Fruit fly (Drosophila melanogaster) whole organism, prepupa: ENCODE data around the gene CG18558.

Source experiments
- CG10631 ChIP-seq: fragments of 200-800 bp; sonication (Bioruptor generic); optimal IDR thresholded peaks from 2 replicates; lab custom pipeline; 2016; ENCODE audit warnings: missing biosample characterization, missing genetic modification characterization
- CG11294 ChIP-seq: fragments of 200-800 bp; sonication (Bioruptor generic); IDR thresholded peaks from 2 replicates; pipeline ENCODE4 v1.3.6; 2022; ENCODE audit warnings: missing biosample characterization, missing genetic modification characterization
- CG11762 ChIP-seq: fragments of 200-800 bp; sonication (Bioruptor generic); optimal IDR thresholded peaks from 3 replicates; lab custom pipeline; 2016; ENCODE audit warnings: missing biosample characterization, missing genetic modification characterization; ENCODE audit not compliant: insufficient read depth
- CG11902 ChIP-seq: fragments of 200-800 bp; sonication (Bioruptor generic); optimal IDR thresholded peaks from 3 replicates; lab custom pipeline; 2016; ENCODE audit warnings: missing biosample characterization, missing genetic modification characterization
- CG15336 ChIP-seq: fragments of 200-800 bp; sonication (Bioruptor generic); IDR thresholded peaks from 2 replicates; pipeline ENCODE4 v1.3.6; 2022; ENCODE audit warnings: missing biosample characterization, missing genetic modification characterization
- CG1621 ChIP-seq: fragments of 200-800 bp; sonication (Bioruptor generic); optimal IDR thresholded peaks from 3 replicates; lab custom pipeline; 2018; ENCODE audit warnings: missing biosample characterization, mild to moderate bottlenecking, missing genetic modification characterization
- CG3032 ChIP-seq: fragments of 200-800 bp; optimal IDR thresholded peaks from 2 replicates; lab custom pipeline; 2019; ENCODE audit warnings: missing biosample characterization, mild to moderate bottlenecking, missing genetic modification characterization, moderate library complexity
- CG34406 ChIP-seq: fragments of 200-800 bp; sonication (Bioruptor generic); optimal IDR thresholded peaks from 3 replicates; lab custom pipeline; 2016; ENCODE audit warnings: missing biosample characterization, missing genetic modification characterization
- CG3919 ChIP-seq: fragments of 200-800 bp; sonication (Bioruptor generic); optimal IDR thresholded peaks from 3 replicates; lab custom pipeline; 2016; ENCODE audit warnings: missing biosample characterization, missing genetic modification characterization
- CG6163 ChIP-seq: fragments of 200-800 bp; sonication (Bioruptor generic); IDR thresholded peaks from 3 replicates; pipeline ENCODE4 v1.3.6; 2022; ENCODE audit warnings: missing biosample characterization, missing genetic modification characterization
- CG6276 ChIP-seq: fragments of 200-800 bp; sonication (Bioruptor generic); optimal IDR thresholded peaks from 2 replicates; lab custom pipeline; 2017; ENCODE audit warnings: missing biosample characterization, mild to moderate bottlenecking, missing genetic modification characterization
- CG6792 ChIP-seq: fragments of 200-800 bp; sonication (Bioruptor generic); optimal IDR thresholded peaks from 3 replicates; lab custom pipeline; 2016; ENCODE audit warnings: missing biosample characterization, missing genetic modification characterization
- CG6808 ChIP-seq: fragments of 200-800 bp; sonication (Bioruptor generic); optimal IDR thresholded peaks from 3 replicates; lab custom pipeline; 2017; ENCODE audit warnings: missing biosample characterization, missing genetic modification characterization, mild to moderate bottlenecking, moderate library complexity, missing genetic modification reagents
- CG6854 ChIP-seq: fragments of 200-800 bp; sonication (Bioruptor generic); optimal IDR thresholded peaks from 2 replicates; lab custom pipeline; 2017; ENCODE audit warnings: missing biosample characterization, mild to moderate bottlenecking, missing genetic modification characterization
- CG8119 ChIP-seq: fragments of 200-800 bp; sonication (Bioruptor generic); IDR thresholded peaks from 3 replicates; pipeline ENCODE4 v1.3.6; 2022; ENCODE audit warnings: missing biosample characterization, missing genetic modification characterization
- CG8319 ChIP-seq: fragments of 200-800 bp; sonication (Bioruptor generic); optimal IDR thresholded peaks from 3 replicates; lab custom pipeline; 2016; ENCODE audit warnings: missing biosample characterization, missing genetic modification characterization
- CG8632 ChIP-seq: fragments of 200-800 bp; sonication (Bioruptor generic); optimal IDR thresholded peaks from 3 replicates; lab custom pipeline; 2016; ENCODE audit warnings: missing biosample characterization, missing genetic modification characterization
- CG9139 ChIP-seq: fragments of 200-800 bp; sonication (Bioruptor generic); optimal IDR thresholded peaks from 3 replicates; lab custom pipeline; 2017; ENCODE audit warnings: missing biosample characterization, mild to moderate bottlenecking, missing genetic modification characterization
- Eip78C ChIP-seq: fragments of 200-800 bp; sonication (Bioruptor generic); peaks from one replicate; lab custom pipeline; 2016; ENCODE audit warnings: missing biosample characterization, missing genetic modification characterization
- Ets96B ChIP-seq: fragments of 200-800 bp; optimal IDR thresholded peaks from 2 replicates; lab custom pipeline; 2019; ENCODE audit warnings: missing biosample characterization, mild to moderate bottlenecking, missing genetic modification characterization, moderate library complexity
- Gug ChIP-seq: fragments of 200-800 bp; sonication (Bioruptor generic); IDR thresholded peaks from 2 replicates; pipeline ENCODE4 v1.3.6; 2022; ENCODE audit warnings: missing biosample characterization, missing genetic modification characterization
- Hr38 ChIP-seq: sonication (Bioruptor generic); optimal IDR thresholded peaks from 2 replicates; lab custom pipeline; 2016; ENCODE audit warnings: missing biosample characterization, missing genetic modification characterization
- Hr39 ChIP-seq: fragments of 200-800 bp; sonication (Bioruptor generic); optimal IDR thresholded peaks from 2 replicates; lab custom pipeline; 2016; ENCODE audit warnings: missing biosample characterization, missing genetic modification characterization
- Lpt ChIP-seq: fragments of 200-800 bp; sonication (Bioruptor generic); optimal IDR thresholded peaks from 3 replicates; lab custom pipeline; 2016; ENCODE audit warnings: missing biosample characterization, missing genetic modification characterization
- Met ChIP-seq: fragments of 200-800 bp; sonication (Bioruptor generic); optimal IDR thresholded peaks from 3 replicates; lab custom pipeline; 2016; ENCODE audit warnings: missing biosample characterization, missing genetic modification characterization
- OdsH ChIP-seq: fragments of 200-800 bp; sonication (Bioruptor generic); optimal IDR thresholded peaks from 3 replicates; lab custom pipeline; 2016; ENCODE audit warnings: missing biosample characterization, missing genetic modification characterization
- Smox ChIP-seq: fragments of 200-800 bp; sonication (Bioruptor generic); optimal IDR thresholded peaks from 3 replicates; lab custom pipeline; 2016; ENCODE audit warnings: missing biosample characterization, missing genetic modification characterization
- Sox102F ChIP-seq: fragments of 200-800 bp; sonication (Bioruptor generic); optimal IDR thresholded peaks from 2 replicates; lab custom pipeline; 2016; ENCODE audit warnings: missing biosample characterization, mild to moderate bottlenecking, missing genetic modification characterization
- Sox14 ChIP-seq: fragments of 200-800 bp; sonication (Bioruptor generic); optimal IDR thresholded peaks from 3 replicates; lab custom pipeline; 2016; ENCODE audit warnings: missing biosample characterization, missing genetic modification characterization
- Sox15 ChIP-seq: fragments of 200-800 bp; sonication (Bioruptor generic); optimal IDR thresholded peaks from 3 replicates; lab custom pipeline; 2016; ENCODE audit warnings: missing biosample characterization, missing genetic modification characterization
- achi ChIP-seq: fragments of 200-800 bp; sonication (Bioruptor generic); optimal IDR thresholded peaks from 3 replicates; lab custom pipeline; 2016; ENCODE audit warnings: missing biosample characterization, missing genetic modification characterization
- acj6 ChIP-seq: fragments of 200-800 bp; sonication (Bioruptor generic); optimal IDR thresholded peaks from 3 replicates; lab custom pipeline; 2016; ENCODE audit warnings: missing biosample characterization, missing genetic modification characterization
- cyc ChIP-seq: fragments of 200-800 bp; sonication (Bioruptor generic); optimal IDR thresholded peaks from 3 replicates; lab custom pipeline; 2016; ENCODE audit warnings: missing biosample characterization, missing genetic modification characterization
- dac ChIP-seq: fragments of 200-800 bp; sonication (Bioruptor generic); optimal IDR thresholded peaks from 2 replicates; lab custom pipeline; 2017; ENCODE audit warnings: missing biosample characterization, mild to moderate bottlenecking, missing genetic modification characterization
- dsx ChIP-seq: fragments of 200-800 bp; optimal IDR thresholded peaks from 3 replicates; lab custom pipeline; 2019; ENCODE audit warnings: missing biosample characterization, mild to moderate bottlenecking, missing genetic modification characterization, moderate library complexity; ENCODE audit not compliant: poor library complexity, severe bottlenecking
- eg ChIP-seq: fragments of 200-800 bp; sonication (Bioruptor generic); IDR thresholded peaks from 3 replicates; pipeline ENCODE4 v1.3.6; 2022; ENCODE audit warnings: missing biosample characterization, missing genetic modification characterization
- fd59A ChIP-seq: fragments of 200-800 bp; sonication (Bioruptor generic); optimal IDR thresholded peaks from 2 replicates; lab custom pipeline; 2017; ENCODE audit warnings: missing biosample characterization, mild to moderate bottlenecking, missing genetic modification characterization, missing genetic modification reagents
- fd85E ChIP-seq: fragments of 200-800 bp; sonication (Bioruptor generic); optimal IDR thresholded peaks from 3 replicates; lab custom pipeline; 2016; ENCODE audit warnings: missing biosample characterization, missing genetic modification characterization
- fkh ChIP-seq: fragments of 200-800 bp; sonication (Bioruptor generic); optimal IDR thresholded peaks from 3 replicates; lab custom pipeline; 2017; ENCODE audit warnings: missing biosample characterization, mild to moderate bottlenecking, missing genetic modification characterization, moderate library complexity
- lz ChIP-seq: fragments of 200-800 bp; sonication (Bioruptor generic); optimal IDR thresholded peaks from 3 replicates; lab custom pipeline; 2016; ENCODE audit warnings: missing biosample characterization, missing genetic modification characterization
- net ChIP-seq: fragments of 200-800 bp; sonication (Bioruptor generic); optimal IDR thresholded peaks from 3 replicates; lab custom pipeline; 2016; ENCODE audit warnings: missing biosample characterization, missing genetic modification characterization
- salr ChIP-seq, 2 experiments: fragments of 200-800 bp; sonication (Bioruptor generic); optimal IDR thresholded peaks; 3 replicates each; lab custom pipeline; 2016 to 2018; ENCODE audit warnings: missing biosample characterization in 2 of 2, missing genetic modification characterization in 2 of 2, mild to moderate bottlenecking in 1 of 2
- spab ChIP-seq: fragments of 200-800 bp; sonication (Bioruptor generic); optimal IDR thresholded peaks from 2 replicates; lab custom pipeline; 2017; ENCODE audit warnings: missing biosample characterization, mild to moderate bottlenecking, missing genetic modification characterization, missing genetic modification reagents
- ss ChIP-seq, 2 experiments: fragments of 200-800 bp; sonication (Bioruptor generic); optimal IDR thresholded peaks; 2 replicates in 1 of 2; 3 replicates in 1 of 2; lab custom pipeline; 2017 to 2018; ENCODE audit warnings: mild to moderate bottlenecking in 2 of 2, missing biosample characterization in 2 of 2, missing genetic modification characterization in 2 of 2, moderate library complexity in 1 of 2
- svp ChIP-seq: fragments of 200-800 bp; sonication (Bioruptor generic); peaks from one replicate; lab custom pipeline; 2016; ENCODE audit warnings: missing biosample characterization, missing genetic modification characterization
- topi ChIP-seq: fragments of 200-800 bp; sonication (Bioruptor generic); optimal IDR thresholded peaks from 3 replicates; lab custom pipeline; 2016; ENCODE audit warnings: missing biosample characterization, missing genetic modification characterization
- vri ChIP-seq: fragments of 200-800 bp; sonication (Bioruptor generic); optimal IDR thresholded peaks from 3 replicates; lab custom pipeline; 2016; ENCODE audit warnings: missing biosample characterization, mild to moderate bottlenecking, missing genetic modification characterization

CG18558 gene

DNA sequence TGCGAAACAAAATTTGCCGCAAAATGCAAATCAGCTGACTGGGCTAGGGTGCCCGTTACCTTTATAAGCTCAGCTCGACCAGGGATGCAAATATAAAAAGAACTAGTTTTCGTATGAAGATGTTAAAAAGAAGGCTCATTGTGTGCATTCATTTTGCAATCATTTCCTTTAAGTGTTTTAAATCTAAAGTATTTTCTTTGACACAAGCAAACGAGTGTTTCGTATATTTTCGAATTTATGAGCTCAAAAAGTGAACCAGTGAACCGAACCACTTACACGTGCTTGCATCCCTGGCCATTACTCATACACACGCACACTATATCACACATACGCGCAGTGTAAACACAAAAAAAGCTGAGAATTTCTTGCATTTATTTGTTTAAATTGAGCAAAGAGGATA, 33.9 kb upstream of the CG18558 start, which contains the start of the genes Prx6a and Sbat (continued):
- TF ChIP-seq fd59A (GFP tag; lab: Kevin White, UChicago): peak; percentile 9
- TF ChIP-seq CG11762: no peak
- peak; percentile 58 for TF ChIP-seq Sox15 (GFP tag; lab: Kevin White, UChicago)
- peak; percentile 65 for TF ChIP-seq Ets96B (tag; lab: Kevin White, UChicago)
- TF ChIP-seq Eip78C (GFP tag; lab: Kevin White, UChicago): peak; percentile 76
- TF ChIP-seq Lpt (GFP tag; lab: Kevin White, UChicago): no peak
- TF ChIP-seq eg: peak; percentile 44; the same call in 1 of the 3 replicates
- TF ChIP-seq CG6163 (GFP tag; lab: Robert Waterston, UW): no peak
- TF ChIP-seq CG8319 (GFP tag; lab: Kevin White, UChicago): peak; percentile 15
- peak; percentile 73 for TF ChIP-seq Sox14 (GFP tag; lab: Kevin White, UChicago)
- TF ChIP-seq CG1621 (tag; lab: Kevin White, UChicago): peak; percentile 58
- peak; percentile 50 for TF ChIP-seq CG10631 (GFP tag; lab: Kevin White, UChicago)
- peak; percentile 94 for TF ChIP-seq fkh (GFP tag; lab: Kevin White, UChicago)

DNA sequence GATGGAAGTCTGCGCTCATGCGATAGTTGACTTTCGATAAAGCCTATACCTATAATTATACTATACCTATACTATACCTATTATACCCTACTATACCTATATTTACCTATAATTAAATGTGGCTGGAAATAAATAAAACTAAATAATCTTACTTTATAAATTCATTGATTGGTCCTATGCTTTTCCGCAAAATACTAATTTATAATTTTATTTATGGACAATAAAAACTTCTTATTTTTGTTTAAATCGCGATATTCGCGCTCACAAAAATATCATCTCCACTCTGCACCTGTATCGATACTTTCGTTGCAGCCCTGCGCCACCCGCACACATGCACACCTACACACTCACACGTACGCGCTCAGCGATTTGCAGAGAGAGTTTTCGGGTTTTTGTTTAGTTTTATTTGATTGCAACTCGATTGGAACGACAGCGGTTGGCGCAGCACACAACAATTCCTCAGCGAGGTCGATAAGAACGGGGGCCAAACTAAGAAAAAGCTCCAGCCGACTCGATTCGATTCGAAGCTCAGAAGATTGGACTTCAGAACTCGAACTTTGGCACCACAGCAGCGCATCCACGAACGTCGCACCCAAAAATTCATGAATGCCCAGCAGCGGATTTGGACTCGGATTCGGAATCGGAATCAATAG, 30.4 kb upstream of the CG18558 start, which contains the start of gene CG8814:
TSS of gene CG8814 (plus strand) at position 349 of the 653 bp plus-strand sequence.
- peak; percentile 91 for TF ChIP-seq svp
- TF ChIP-seq CG6792 (GFP tag; lab: Kevin White, UChicago): peak; percentile 60
- TF ChIP-seq Hr38 (GFP tag; lab: Kevin White, UChicago): no peak
- TF ChIP-seq topi (GFP tag; lab: Kevin White, UChicago): peak; percentile 56
- TF ChIP-seq CG11762: no peak
- peak; percentile 63 for TF ChIP-seq OdsH (GFP tag; lab: Kevin White, UChicago)
- peak; percentile 80 for TF ChIP-seq CG10631 (GFP tag; lab: Kevin White, UChicago)
- peak; percentile 81 for TF ChIP-seq CG6163 (GFP tag; lab: Robert Waterston, UW)
- no peak for TF ChIP-seq salr (GFP tag; optimal IDR thresholded peaks at IDR 0.05; lab: Kevin White, UChicago)
- peak; percentile 88 for TF ChIP-seq ss (GFP tag; optimal IDR thresholded peaks at IDR 0.05; lab: Kevin White, UChicago)
- no peak for TF ChIP-seq fd85E (GFP tag; lab: Kevin White, UChicago)
- TF ChIP-seq CG11294: no peak; the same call in 1 of the 2 replicates
- peak; percentile 81 for TF ChIP-seq eg
- peak; percentile 11 for TF ChIP-seq CG8632 (GFP tag; lab: Kevin White, UChicago)
- TF ChIP-seq net (GFP tag; lab: Kevin White, UChicago): peak; percentile 61
- peak; percentile 53 for TF ChIP-seq achi (GFP tag; lab: Kevin White, UChicago)
- no peak; the same call in 1 of the 2 replicates for TF ChIP-seq Gug
- peak; percentile 52 for TF ChIP-seq CG3919 (GFP tag; lab: Kevin White, UChicago)
- peak; percentile 59 for TF ChIP-seq CG3032 (tag; lab: Kevin White, UChicago)
- peak; percentile 92 for TF ChIP-seq CG6276 (GFP tag; lab: Kevin White, UChicago)
- peak; percentile 53 for TF ChIP-seq acj6
- peak; percentile 23 for TF ChIP-seq fd59A (GFP tag; lab: Kevin White, UChicago)
- TF ChIP-seq CG11902 (GFP tag; lab: Kevin White, UChicago): peak; percentile 50
- peak; percentile 87 for TF ChIP-seq CG9139 (GFP tag; lab: Kevin White, UChicago)
- peak; percentile 96 for TF ChIP-seq CG6854 (GFP tag; lab: Kevin White, UChicago)
- TF ChIP-seq CG8119 (GFP tag; lab: Robert Waterston, UW): peak; percentile 72
- TF ChIP-seq dac: no peak
- peak; percentile 48 for TF ChIP-seq Ets96B (tag; lab: Kevin White, UChicago)
- TF ChIP-seq dsx: peak; percentile 54
- peak; percentile 65 for TF ChIP-seq lz (GFP tag; lab: Kevin White, UChicago)
- TF ChIP-seq CG34406 (GFP tag; lab: Kevin White, UChicago): peak; percentile 40
- peak; percentile 60 for TF ChIP-seq Sox15 (GFP tag; lab: Kevin White, UChicago)
- TF ChIP-seq Sox102F: peak; percentile 27
- peak; percentile 54 for TF ChIP-seq spab
- peak; percentile 50 for TF ChIP-seq Met
- peak; percentile 74 for TF ChIP-seq Smox (GFP tag; lab: Kevin White, UChicago)
- peak; percentile 57 for TF ChIP-seq cyc (GFP tag; lab: Kevin White, UChicago)
- TF ChIP-seq Hr39 (GFP tag; lab: Kevin White, UChicago): peak; percentile 53
- peak; percentile 74 for TF ChIP-seq CG15336
- peak; percentile 53 for TF ChIP-seq Lpt (GFP tag; lab: Kevin White, UChicago)
- peak; percentile 84 for TF ChIP-seq CG6808 (GFP tag; lab: Kevin White, UChicago)
- TF ChIP-seq vri (GFP tag; lab: Kevin White, UChicago): peak; percentile 63
